Fruit fly (Drosophila melanogaster) whole organism: ENCODE results near the gene Syx17.

ENCODE experiments used
- CG8478 ChIP-seq: fragments of >200 bp; optimal IDR thresholded peaks from 2 replicates; lab custom pipeline; 2018; ENCODE audit warnings: inconsistent platforms
- EcR ChIP-seq, 2 experiments: fragments of >200 bp; optimal IDR thresholded peaks; 2 replicates each; lab custom pipeline; 2017; ENCODE audit warnings: missing biosample characterization in 2 of 2, missing genetic modification characterization in 2 of 2, missing genetic modification reagents in 2 of 2
- pan ChIP-seq: fragments of >200 bp; optimal IDR thresholded peaks from 2 replicates; lab custom pipeline; 2017
- psq ChIP-seq: fragments of >200 bp; optimal IDR thresholded peaks from 2 replicates; lab custom pipeline; 2017
- usp ChIP-seq: fragments of >200 bp; optimal IDR thresholded peaks from 2 replicates; lab custom pipeline; 2017; ENCODE audit warnings: missing biosample characterization, missing genetic modification characterization, mixed read lengths

dm6 chr3L:4393642-4394041 is 9.6 kb upstream of the Syx17 start:
- TF ChIP-seq EcR (GFP tag; optimal IDR thresholded peaks at IDR 0.05; lab: Kevin White, UChicago), result peak in 1 of 2 experiments; percentile 55
- TF ChIP-seq CG8478 (lab: Kevin White, UChicago), result no peak
- TF ChIP-seq pan (lab: Kevin White, UChicago), result no peak
- TF ChIP-seq usp (GFP tag; lab: Kevin White, UChicago), result no peak
- no peak for TF ChIP-seq psq (lab: Kevin White, UChicago)
